Fruit fly (Drosophila melanogaster): ENCODE measurements around the gene GatC.

GatC gene

dm6 chr2L:13803032-13803661 is 29.8 kb downstream of the GatC start, which contains the start of gene CAH1 (continued):
- no peak for TF ChIP-seq CG9437 (GFP tag; optimal IDR thresholded peaks at IDR 0.05)
- TF ChIP-seq CG3281 (GFP tag; optimal IDR thresholded peaks at IDR 0.05): no peak
- TF ChIP-seq CG13894 (tag; optimal IDR thresholded peaks at IDR 0.05): no peak
- no peak for TF ChIP-seq Opbp (GFP tag; IDR thresholded peaks at IDR 0.05; ENCODE audit: partially characterized antibody)
- TF ChIP-seq unc-4 (GFP tag; IDR thresholded peaks at IDR 0.05; ENCODE audit: partially characterized antibody): no peak
- no peak for TF ChIP-seq mld (GFP tag; IDR thresholded peaks at IDR 0.05; ENCODE audit: partially characterized antibody)
- no peak for TF ChIP-seq sc (optimal IDR thresholded peaks at IDR 0.05)
- TF ChIP-seq sc (GFP tag; optimal IDR thresholded peaks at IDR 0.05): no peak
- no peak for TF ChIP-seq Ravus (GFP tag; IDR thresholded peaks at IDR 0.05)
- TF ChIP-seq CG10209 (GFP tag; optimal IDR thresholded peaks at IDR 0.05): no peak
- TF ChIP-seq ken (GFP tag; IDR thresholded peaks at IDR 0.05): no peak
- no peak for TF ChIP-seq da (GFP tag; optimal IDR thresholded peaks at IDR 0.05)
- no peak for TF ChIP-seq Gsc (GFP tag; IDR thresholded peaks at IDR 0.05)
- peak; percentile 19; the same call in 1 of the 2 replicates for TF ChIP-seq amos (GFP tag; IDR thresholded peaks at IDR 0.05; ENCODE audit: partially characterized antibody)
- no peak for TF ChIP-seq zfh1 (GFP tag; IDR thresholded peaks at IDR 0.05)
- TF ChIP-seq CG11723 (GFP tag; optimal IDR thresholded peaks at IDR 0.05): no peak
- no peak for TF ChIP-seq CG16779 (GFP tag; IDR thresholded peaks at IDR 0.05)
- no peak for TF ChIP-seq HmgZ (tag; optimal IDR thresholded peaks at IDR 0.05)
- no peak for TF ChIP-seq hkb (optimal IDR thresholded peaks at IDR 0.05)
- no peak for TF ChIP-seq hkb (GFP tag; IDR thresholded peaks at IDR 0.05)
- TF ChIP-seq Mrtf (GFP tag; IDR thresholded peaks at IDR 0.05): no peak
- TF ChIP-seq CG10267 (tag; optimal IDR thresholded peaks at IDR 0.05): no peak
- TF ChIP-seq Rx (GFP tag; IDR thresholded peaks at IDR 0.05): no peak
- TF ChIP-seq Atf3 (GFP tag; optimal IDR thresholded peaks at IDR 0.05): no peak
- TF ChIP-seq CG7357 (GFP tag; IDR thresholded peaks at IDR 0.05): no peak
- TF ChIP-seq CG12391 (tag; optimal IDR thresholded peaks at IDR 0.05): no peak
- TF ChIP-seq CG12236 (GFP tag; optimal IDR thresholded peaks at IDR 0.05): no peak
- TF ChIP-seq CG8089 (GFP tag; optimal IDR thresholded peaks at IDR 0.05): no peak
- TF ChIP-seq br (optimal IDR thresholded peaks at IDR 0.05): no peak
- TF ChIP-seq CG10147 (GFP tag; optimal IDR thresholded peaks at IDR 0.05): no peak
- TF ChIP-seq HLHmδ (GFP tag; optimal IDR thresholded peaks at IDR 0.05): no peak
- no peak for TF ChIP-seq disco-r (GFP tag; optimal IDR thresholded peaks at IDR 0.05)
- no peak for TF ChIP-seq ci (GFP tag; IDR thresholded peaks at IDR 0.05)
- no peak for TF ChIP-seq CG7372 (GFP tag; IDR thresholded peaks at IDR 0.05)
- TF ChIP-seq CG17912 (GFP tag; optimal IDR thresholded peaks at IDR 0.05): no peak
- TF ChIP-seq gro (GFP tag; optimal IDR thresholded peaks at IDR 0.05): no peak
- no peak for TF ChIP-seq YL-1 (GFP tag; optimal IDR thresholded peaks at IDR 0.05)
- TF ChIP-seq Trl (optimal IDR thresholded peaks at IDR 0.05): peak in 1 of 2 experiments; percentile 37
- no peak for TF ChIP-seq Trl (GFP tag; optimal IDR thresholded peaks at IDR 0.05)
- TF ChIP-seq p53 (GFP tag; optimal IDR thresholded peaks at IDR 0.05): no peak
- TF ChIP-seq CG2120 (GFP tag; optimal IDR thresholded peaks at IDR 0.05): no peak
- no peak for TF ChIP-seq CG3847 (GFP tag; IDR thresholded peaks at IDR 0.05)
- no peak for TF ChIP-seq CG17359 (tag; optimal IDR thresholded peaks at IDR 0.05)
- TF ChIP-seq Ssrp (tag; optimal IDR thresholded peaks at IDR 0.05): no peak
- TF ChIP-seq org-1 (GFP tag; optimal IDR thresholded peaks at IDR 0.05): no peak
- TF ChIP-seq CG10565 (GFP tag; optimal IDR thresholded peaks at IDR 0.05): no peak
- TF ChIP-seq Nf-YA (GFP tag; IDR thresholded peaks at IDR 0.05): no peak
- no peak for TF ChIP-seq CG2199 (GFP tag; IDR thresholded peaks at IDR 0.05)
- no peak for TF ChIP-seq sna (GFP tag; IDR thresholded peaks at IDR 0.05; ENCODE audit: partially characterized antibody)
- TF ChIP-seq HLH4C (GFP tag; IDR thresholded peaks at IDR 0.05; ENCODE audit: partially characterized antibody): no peak
- TF ChIP-seq Kr (GFP tag; optimal IDR thresholded peaks at IDR 0.05): no peak
- TF ChIP-seq pfk (GFP tag; optimal IDR thresholded peaks at IDR 0.05): no peak
